Worm (Caenorhabditis elegans): ENCODE results near the gene flp-10.

flp-10 gene

ce11 chrIV:7845585-7845984, 23.1 kb upstream of the flp-10 start:
- no peak for TF ChIP-seq R02D3.7 (tag; optimal IDR thresholded peaks at IDR 0.05)
- peak; percentile 70 for TF ChIP-seq pha-4 (tag; optimal IDR thresholded peaks at IDR 0.05)
- no peak for TF ChIP-seq ceh-82 (tag; optimal IDR thresholded peaks at IDR 0.05)
- TF ChIP-seq nhr-12 (tag; optimal IDR thresholded peaks at IDR 0.05): no peak
- peak; percentile 39 for TF ChIP-seq nhr-43 (tag; optimal IDR thresholded peaks at IDR 0.05; ENCODE audit: poor library complexity, severe bottlenecking)
- no peak for TF ChIP-seq mdl-1 (tag; optimal IDR thresholded peaks at IDR 0.05)
- no peak for TF ChIP-seq eor-1 (tag; optimal IDR thresholded peaks at IDR 0.05)
- peak; percentile 48 for TF ChIP-seq ceh-28 (tag; optimal IDR thresholded peaks at IDR 0.05)
- peak; percentile 60 for TF ChIP-seq tbx-2 (tag; optimal IDR thresholded peaks at IDR 0.05)
- peak; percentile 23 for TF ChIP-seq lin-15B (tag; optimal IDR thresholded peaks at IDR 0.05)
- no peak for TF ChIP-seq ZK546.5 (tag; optimal IDR thresholded peaks at IDR 0.05)
- no peak for TF ChIP-seq fkh-2 (tag; optimal IDR thresholded peaks at IDR 0.05)
- TF ChIP-seq skn-1 (tag; optimal IDR thresholded peaks at IDR 0.05): peak; percentile 74
- no peak for TF ChIP-seq nhr-76 (tag; optimal IDR thresholded peaks at IDR 0.05)
- TF ChIP-seq jun-1 (tag; optimal IDR thresholded peaks at IDR 0.05): peak; percentile 53
- no peak for TF ChIP-seq unc-39 (tag; optimal IDR thresholded peaks at IDR 0.05)
- no peak for TF ChIP-seq unc-62 (GFP tag; optimal IDR thresholded peaks at IDR 0.05)
- TF ChIP-seq nhr-237 (tag; optimal IDR thresholded peaks at IDR 0.05): no peak
- no peak for TF ChIP-seq zag-1 (tag; optimal IDR thresholded peaks at IDR 0.05)
- peak; percentile 96 for TF ChIP-seq nfya-1 (tag; optimal IDR thresholded peaks at IDR 0.05; ENCODE audit: insufficient read depth)
- peak; percentile 74 for TF ChIP-seq nhr-25 (tag; optimal IDR thresholded peaks at IDR 0.05)
- peak; percentile 48 for TF ChIP-seq lsy-12 (tag; optimal IDR thresholded peaks at IDR 0.05)
- no peak for TF ChIP-seq ceh-9 (tag; optimal IDR thresholded peaks at IDR 0.05)
- no peak for TF ChIP-seq sea-2 (GFP tag; optimal IDR thresholded peaks at IDR 0.05)
- no peak for TF ChIP-seq nhr-67 (tag; optimal IDR thresholded peaks at IDR 0.05)
- TF ChIP-seq nhr-77 (tag; optimal IDR thresholded peaks at IDR 0.05): no peak
- no peak for TF ChIP-seq fos-1 (tag; optimal IDR thresholded peaks at IDR 0.05)
- peak; percentile 11 for TF ChIP-seq elt-1 (tag; optimal IDR thresholded peaks at IDR 0.05)
- TF ChIP-seq fkh-10 (GFP tag; optimal IDR thresholded peaks at IDR 0.05): no peak
- no peak for TF ChIP-seq egl-27 (tag; optimal IDR thresholded peaks at IDR 0.05)
- TF ChIP-seq elt-2 (tag; optimal IDR thresholded peaks at IDR 0.05): peak; percentile 63
- TF ChIP-seq nhr-23 (tag; optimal IDR thresholded peaks at IDR 0.05): peak; percentile 49
- no peak for TF ChIP-seq nhr-28 (tag; optimal IDR thresholded peaks at IDR 0.05)
- TF ChIP-seq ceh-16 (tag; optimal IDR thresholded peaks at IDR 0.05): no peak
- TF ChIP-seq daf-12 (tag; optimal IDR thresholded peaks at IDR 0.05): no peak
- peak; percentile 59 for TF ChIP-seq snpc-4 (tag; optimal IDR thresholded peaks at IDR 0.05)
- no peak for TF ChIP-seq elt-3 (tag; optimal IDR thresholded peaks at IDR 0.05)
- TF ChIP-seq lin-39 (tag; optimal IDR thresholded peaks at IDR 0.05): peak; percentile 70
- no peak for TF ChIP-seq aly-2 (tag; optimal IDR thresholded peaks at IDR 0.05)
- no peak for TF ChIP-seq nhr-11 (tag; optimal IDR thresholded peaks at IDR 0.05)
- peak; percentile 98 for TF ChIP-seq hmg-11 (tag; optimal IDR thresholded peaks at IDR 0.05)
- TF ChIP-seq ztf-4 (tag; optimal IDR thresholded peaks at IDR 0.05): no peak
- TF ChIP-seq pqm-1 (tag; optimal IDR thresholded peaks at IDR 0.05): peak; percentile 16
- no peak for TF ChIP-seq egl-5 (tag; optimal IDR thresholded peaks at IDR 0.05)
- TF ChIP-seq ama-1 (optimal IDR thresholded peaks at IDR 0.05): peak; percentile 47
- no peak for TF ChIP-seq mml-1 (tag; optimal IDR thresholded peaks at IDR 0.05)
- TF ChIP-seq ztf-11 (tag; optimal IDR thresholded peaks at IDR 0.05): no peak

- TF ChIP-seq nhr-237 (tag; optimal IDR thresholded peaks at IDR 0.05) (no peak), nfya-1 (tag; optimal IDR thresholded peaks at IDR 0.05; ENCODE audit: insufficient read depth) (peak; percentile 0)
These were observed 22.3 kb upstream of the flp-10 start, which contains the start of gene C06A6.2 for ce11 chrIV:7846386-7846785. TSS of gene C06A6.2 (plus strand) at chrIV:7846622.

Data from whole organism, L3 larva.